Fruit fly (Drosophila melanogaster): Measurements from ENCODE around the gene CG11760.

The CG11760 gene

DNA sequence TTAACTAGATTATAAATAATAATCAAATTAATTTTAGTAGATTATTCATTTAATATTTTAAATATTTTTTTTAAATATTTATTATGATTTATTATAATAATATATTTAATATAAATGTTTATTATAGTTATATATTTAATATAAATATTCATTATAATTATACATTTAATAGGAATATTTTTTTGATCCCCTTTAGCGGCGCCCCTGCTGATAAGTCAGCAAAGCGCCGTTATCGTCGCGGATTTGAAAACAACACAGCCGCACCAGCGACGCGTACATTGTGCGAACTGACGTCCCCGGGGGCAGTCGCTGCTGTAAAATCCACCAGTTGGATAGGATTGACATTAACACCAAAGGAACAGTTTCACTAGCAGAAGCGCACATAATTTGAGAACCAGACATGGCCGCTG, 6.3 kb upstream of the CG11760 start, which contains the start of gene CG8112 (continued):
- TF ChIP-seq CG17612 (GFP tag; IDR thresholded peaks at IDR 0.05) (no peak), Bteb2 (GFP tag; optimal IDR thresholded peaks at IDR 0.05) (no peak), CG12769 (tag; optimal IDR thresholded peaks at IDR 0.05) (no peak), bsh (GFP tag; optimal IDR thresholded peaks at IDR 0.05) (no peak), CG17912 (GFP tag; optimal IDR thresholded peaks at IDR 0.05) (no peak), CG11696 (GFP tag; IDR thresholded peaks at IDR 0.05) (no peak), vvl (GFP tag; IDR thresholded peaks at IDR 0.05) (no peak), Nf-YC (tag; optimal IDR thresholded peaks at IDR 0.05) (no peak), Atf3 (GFP tag; optimal IDR thresholded peaks at IDR 0.05) (no peak), CG6654 (GFP tag; optimal IDR thresholded peaks at IDR 0.05) (no peak), Vsx1 (GFP tag; optimal IDR thresholded peaks at IDR 0.05) (peak; percentile 7), HLH4C (GFP tag; IDR thresholded peaks at IDR 0.05; ENCODE audit: partially characterized antibody) (no peak), cad (GFP tag; optimal IDR thresholded peaks at IDR 0.05) (no peak), fd102C (GFP tag; optimal IDR thresholded peaks at IDR 0.05) (no peak), NfI (GFP tag; optimal IDR thresholded peaks at IDR 0.05) (no peak), Scr (GFP tag; IDR thresholded peaks at IDR 0.05; ENCODE audit: partially characterized antibody) (no peak), Camta (GFP tag; optimal IDR thresholded peaks at IDR 0.05) (no peak), CG14860 (GFP tag; IDR thresholded peaks at IDR 0.05; ENCODE audit: partially characterized antibody) (no peak), pnt (GFP tag; optimal IDR thresholded peaks at IDR 0.05) (no peak), kay (GFP tag; optimal IDR thresholded peaks at IDR 0.05) (no peak), Kr (GFP tag; optimal IDR thresholded peaks at IDR 0.05) (no peak), Trl (optimal IDR thresholded peaks at IDR 0.05) (no peak), Trl (GFP tag; optimal IDR thresholded peaks at IDR 0.05) (no peak), pfk (GFP tag; optimal IDR thresholded peaks at IDR 0.05) (no peak), GATAe (GFP tag; conservative IDR thresholded peaks at IDR 0.05) (no peak), bab2 (GFP tag; optimal IDR thresholded peaks at IDR 0.05) (no peak), CG15696 (tag; optimal IDR thresholded peaks at IDR 0.05) (no peak), CG31224 (GFP tag; IDR thresholded peaks at IDR 0.05) (no peak), knrl (GFP tag; IDR thresholded peaks at IDR 0.05; ENCODE audit: partially characterized antibody) (no peak), Hey (tag; optimal IDR thresholded peaks at IDR 0.05) (no peak), sima (GFP tag; optimal IDR thresholded peaks at IDR 0.05) (no peak), CG11723 (GFP tag; optimal IDR thresholded peaks at IDR 0.05) (no peak), E2f1 (GFP tag; IDR thresholded peaks at IDR 0.05) (no peak), ssp (GFP tag; IDR thresholded peaks at IDR 0.05) (no peak), chn (GFP tag; optimal IDR thresholded peaks at IDR 0.05) (no peak), CG30431 (GFP tag; optimal IDR thresholded peaks at IDR 0.05) (no peak), NK7.1 (GFP tag; optimal IDR thresholded peaks at IDR 0.05) (no peak), HLHmδ (GFP tag; optimal IDR thresholded peaks at IDR 0.05) (no peak), B-H2 (GFP tag; optimal IDR thresholded peaks at IDR 0.05) (no peak), nerfin-1 (tag; optimal IDR thresholded peaks at IDR 0.05) (no peak), ci (GFP tag; IDR thresholded peaks at IDR 0.05) (no peak), ATbp (GFP tag; optimal IDR thresholded peaks at IDR 0.05) (peak; percentile 15), CG4360 (GFP tag; IDR thresholded peaks at IDR 0.05) (no peak), pum (GFP tag; optimal IDR thresholded peaks at IDR 0.05) (no peak), kni (GFP tag; optimal IDR thresholded peaks at IDR 0.05) (no peak), chif (GFP tag; optimal IDR thresholded peaks at IDR 0.05) (no peak), psq (GFP tag; optimal IDR thresholded peaks at IDR 0.05) (no peak), CG43689 (GFP tag; IDR thresholded peaks at IDR 0.05) (no peak), CG2202 (tag; optimal IDR thresholded peaks at IDR 0.05) (no peak), ase (GFP tag; IDR thresholded peaks at IDR 0.05) (no peak), CG33557 (GFP tag; optimal IDR thresholded peaks at IDR 0.05) (no peak), CG6765 (GFP tag; optimal IDR thresholded peaks at IDR 0.05) (no peak)
